Fruit fly (Drosophila melanogaster) whole organism, adult: ENCODE measurements around the gene CG9609.
A peak's percentile ranks its signal among the peaks of the same experiment; 100 is the strongest.

ENCODE experiments used
- CG11617 ChIP-seq: fragments of 200-800 bp; sonication (Bioruptor generic); optimal IDR thresholded peaks from 2 replicates; lab custom pipeline; 2017; ENCODE audit warnings: mild to moderate bottlenecking, missing biosample characterization, missing genetic modification reagents, missing genetic modification characterization
- CG12768 ChIP-seq: fragments of 200-800 bp; sonication (Bioruptor generic); optimal IDR thresholded peaks from 2 replicates; lab custom pipeline; 2017; ENCODE audit warnings: missing biosample characterization, missing genetic modification characterization, mild to moderate bottlenecking, moderate library complexity, missing genetic modification reagents
- CG14711 ChIP-seq: fragments of 200-800 bp; sonication (Bioruptor generic); optimal IDR thresholded peaks from 2 replicates; lab custom pipeline; 2018; ENCODE audit warnings: missing biosample characterization, mild to moderate bottlenecking, missing genetic modification characterization, moderate library complexity
- CG1620 ChIP-seq: fragments of 200-800 bp; sonication (Bioruptor generic); optimal IDR thresholded peaks from 2 replicates; lab custom pipeline; 2016; ENCODE audit warnings: missing biosample characterization, missing genetic modification characterization
- CG33017 ChIP-seq: fragments of 200-800 bp; sonication (Bioruptor generic); optimal IDR thresholded peaks from 2 replicates; lab custom pipeline; 2018; ENCODE audit warnings: missing biosample characterization, mild to moderate bottlenecking, missing genetic modification characterization, moderate library complexity
- CG5204 ChIP-seq: fragments of 200-800 bp; sonication (Bioruptor generic); optimal IDR thresholded peaks from 2 replicates; lab custom pipeline; 2016; ENCODE audit warnings: missing biosample characterization, missing genetic modification characterization
- CG7045 ChIP-seq: fragments of 200-800 bp; sonication (Bioruptor generic); optimal IDR thresholded peaks from 2 replicates; lab custom pipeline; 2017; ENCODE audit warnings: missing biosample characterization, mild to moderate bottlenecking, missing genetic modification characterization
- CG7101 ChIP-seq: fragments of 200-800 bp; sonication (Bioruptor generic); optimal IDR thresholded peaks from 2 replicates; lab custom pipeline; 2018; ENCODE audit warnings: missing biosample characterization, mild to moderate bottlenecking, missing genetic modification characterization, moderate library complexity
- Clk ChIP-seq: fragments of 200-800 bp; sonication (Bioruptor generic); optimal IDR thresholded peaks from 2 replicates; lab custom pipeline; 2017; ENCODE audit warnings: missing biosample characterization, missing genetic modification characterization
- Crg-1 ChIP-seq: fragments of 200-800 bp; sonication (Bioruptor generic); optimal IDR thresholded peaks from 2 replicates; lab custom pipeline; 2016; ENCODE audit warnings: missing biosample characterization, missing genetic modification characterization
- Hr96 ChIP-seq: fragments of 200-800 bp; sonication (Bioruptor generic); optimal IDR thresholded peaks from 2 replicates; lab custom pipeline; 2016; ENCODE audit warnings: missing biosample characterization, missing genetic modification characterization
- Mnt ChIP-seq: fragments of 200-800 bp; sonication (Bioruptor generic); optimal IDR thresholded peaks from 2 replicates; lab custom pipeline; 2016; ENCODE audit warnings: missing biosample characterization, mild to moderate bottlenecking, missing genetic modification characterization
- bab1 ChIP-seq: fragments of 200-800 bp; sonication (Bioruptor generic); optimal IDR thresholded peaks from 3 replicates; lab custom pipeline; 2019; ENCODE audit warnings: missing biosample characterization, mild to moderate bottlenecking, missing genetic modification characterization, moderate library complexity
- cic ChIP-seq: fragments of 200-800 bp; sonication (Bioruptor generic); optimal IDR thresholded peaks from 2 replicates; lab custom pipeline; 2017; ENCODE audit warnings: missing biosample characterization, mild to moderate bottlenecking, missing genetic modification characterization, moderate library complexity
- cnc ChIP-seq, 2 experiments: fragments of >200 bp; optimal IDR thresholded peaks; 2 replicates each; lab custom pipeline; 2017
- kay ChIP-seq: fragments of 200-800 bp; sonication (Bioruptor generic); peaks from one replicate; lab custom pipeline; 2016; ENCODE audit warnings: missing biosample characterization, missing genetic modification characterization, borderline replicate concordance
- ovo ChIP-seq: fragments of 200-800 bp; sonication (Bioruptor generic); optimal IDR thresholded peaks from 2 replicates; lab custom pipeline; 2016; ENCODE audit warnings: missing biosample characterization, missing genetic modification characterization
- pad ChIP-seq: fragments of 200-800 bp; sonication (Bioruptor generic); optimal IDR thresholded peaks from 3 replicates; lab custom pipeline; 2017; ENCODE audit warnings: missing biosample characterization, missing genetic modification characterization, mild to moderate bottlenecking, moderate library complexity, missing genetic modification reagents
- tj ChIP-seq: fragments of 200-800 bp; sonication (Bioruptor generic); optimal IDR thresholded peaks from 3 replicates; lab custom pipeline; 2017; ENCODE audit warnings: missing biosample characterization, mild to moderate bottlenecking, missing genetic modification characterization, moderate library complexity
- toe ChIP-seq: fragments of 200-800 bp; sonication (Bioruptor generic); optimal IDR thresholded peaks from 2 replicates; lab custom pipeline; 2016; ENCODE audit warnings: missing biosample characterization, missing genetic modification characterization

Gene CG9609

DNA sequence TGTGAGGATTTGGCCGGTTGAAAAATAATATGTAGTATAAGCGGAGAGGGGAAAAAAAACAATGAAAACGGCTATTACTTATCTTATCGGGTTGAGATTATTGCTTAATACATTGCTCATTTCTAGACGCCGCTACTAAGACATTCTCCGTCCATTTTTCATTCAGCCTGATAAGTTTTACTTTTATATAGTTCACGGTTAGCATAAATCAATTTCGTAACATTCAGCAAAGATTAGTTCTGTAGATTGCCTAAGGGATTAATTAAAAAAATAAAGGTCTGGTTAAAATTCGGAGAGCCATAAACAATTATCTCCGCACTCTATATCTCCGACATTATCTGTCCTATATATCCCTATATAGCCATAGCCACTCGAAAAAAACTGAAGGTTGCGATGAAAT is 39.3 kb downstream of the CG9609 start:
- TF ChIP-seq CG33017 (tag; lab: Kevin White, UChicago): no peak
- TF ChIP-seq cnc (optimal IDR thresholded peaks at IDR 0.05; lab: Kevin White, UChicago): no peak
- TF ChIP-seq ovo: no peak
- no peak for TF ChIP-seq CG5204 (GFP tag; lab: Kevin White, UChicago)
- no peak for TF ChIP-seq kay
- TF ChIP-seq CG14711 (tag; lab: Kevin White, UChicago): no peak
- TF ChIP-seq CG1620 (GFP tag; lab: Kevin White, UChicago): no peak
- TF ChIP-seq Clk (GFP tag; lab: Kevin White, UChicago): no peak
- TF ChIP-seq Crg-1 (GFP tag; lab: Kevin White, UChicago): no peak
- TF ChIP-seq CG11617: no peak
- TF ChIP-seq toe (GFP tag; lab: Kevin White, UChicago): no peak
- no peak for TF ChIP-seq bab1

DNA sequence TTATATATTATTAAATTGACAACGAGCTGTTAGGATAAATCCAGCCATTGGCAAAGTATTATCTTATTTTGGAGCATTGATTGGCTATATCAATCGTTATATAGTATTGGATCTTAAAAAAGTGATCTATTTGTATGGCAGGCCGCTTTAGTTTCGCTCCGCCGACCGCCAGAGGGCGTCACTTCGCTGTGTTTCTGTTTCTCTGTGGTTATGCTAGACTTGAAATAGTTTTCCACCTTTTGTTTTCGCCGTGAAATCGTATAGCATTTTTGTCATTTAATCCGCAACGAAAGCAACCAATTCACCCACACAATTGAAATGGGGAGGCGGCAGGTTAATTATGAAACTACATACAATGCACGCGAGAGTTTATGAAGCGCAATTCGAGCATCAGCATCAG is 40.0 kb downstream of the CG9609 start:
- TF ChIP-seq Crg-1 (GFP tag; lab: Kevin White, UChicago): no peak
- no peak for TF ChIP-seq cnc (optimal IDR thresholded peaks at IDR 0.05; lab: Kevin White, UChicago)
- peak; percentile 20 for TF ChIP-seq bab1
- TF ChIP-seq kay: peak; percentile 50

DNA sequence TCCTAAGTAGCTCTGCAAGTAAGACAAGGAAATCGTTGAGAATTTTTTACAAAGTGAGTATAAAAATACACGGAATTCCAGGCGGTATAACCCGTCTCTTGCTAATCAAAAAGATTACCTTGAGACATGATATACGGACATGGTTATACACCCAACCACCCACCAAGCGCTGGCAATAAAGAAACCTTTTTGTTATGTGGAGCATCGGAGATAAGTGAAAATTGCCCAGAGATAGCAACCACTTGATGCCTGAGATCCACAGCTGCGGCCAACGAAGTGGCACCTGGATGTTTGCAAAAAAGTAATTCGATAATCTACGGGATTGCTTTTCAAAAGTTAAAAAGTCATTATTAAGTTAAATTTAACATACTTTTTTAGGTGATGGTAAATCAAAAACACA is 40.9 kb downstream of the CG9609 start:
- TF ChIP-seq CG5204 (GFP tag; lab: Kevin White, UChicago) (no peak), tj (no peak), CG14711 (tag; lab: Kevin White, UChicago) (no peak), Mnt (GFP tag; lab: Kevin White, UChicago) (no peak), CG7101 (no peak)

DNA sequence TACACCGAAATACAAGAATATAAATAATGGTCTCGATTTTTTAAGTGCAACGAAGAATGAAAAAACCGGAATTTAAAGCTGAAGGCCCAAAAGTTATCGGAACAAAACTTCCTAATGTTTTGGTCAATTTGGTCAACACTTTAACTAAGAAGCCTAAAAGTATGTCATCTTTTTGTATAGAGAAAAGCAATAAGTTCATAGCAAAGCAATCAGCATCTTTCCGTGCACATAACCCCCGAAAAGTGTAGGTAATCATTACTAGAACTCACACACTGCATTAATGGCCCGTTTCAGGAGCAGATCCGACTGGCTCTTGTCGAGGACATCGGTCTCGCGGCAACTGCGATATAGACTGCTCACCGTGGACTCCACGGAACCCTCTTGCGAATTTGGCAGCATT is 42.5 kb downstream of the CG9609 start:
- no peak for TF ChIP-seq CG11617

DNA sequence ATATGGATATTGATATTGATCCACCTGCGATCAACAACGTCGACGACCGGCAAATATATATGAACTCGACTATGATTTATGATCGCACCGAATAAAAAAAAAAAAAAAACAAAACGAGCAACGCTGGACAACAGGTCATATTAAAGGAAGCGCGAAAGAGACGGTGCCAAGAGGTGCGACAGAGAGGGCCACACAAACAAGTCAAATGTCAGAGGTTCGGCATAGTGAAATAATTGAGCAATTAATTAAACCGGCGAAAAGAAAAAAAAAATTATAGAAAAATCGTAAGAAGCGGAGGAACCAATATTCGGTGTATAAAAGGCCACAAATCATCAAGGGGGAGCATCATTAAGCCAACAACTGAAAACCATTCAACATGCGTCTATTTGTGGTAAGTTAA is 44.3 kb downstream of the CG9609 start, which contains the start of gene Twdlalpha:
Twdlalpha (plus strand) TSS at position 301 of the 400 bp plus-strand sequence.
- no peak for TF ChIP-seq pad (GFP tag; lab: Kevin White, UChicago)
- no peak for TF ChIP-seq bab1
- TF ChIP-seq tj: no peak
- no peak for TF ChIP-seq CG5204 (GFP tag; lab: Kevin White, UChicago)
- TF ChIP-seq cnc (optimal IDR thresholded peaks at IDR 0.05; lab: Kevin White, UChicago): no peak
- no peak for TF ChIP-seq toe (GFP tag; lab: Kevin White, UChicago)
- no peak for TF ChIP-seq CG14711 (tag; lab: Kevin White, UChicago)
- TF ChIP-seq CG7101: no peak
- no peak for TF ChIP-seq CG11617
- TF ChIP-seq CG1620 (GFP tag; lab: Kevin White, UChicago): no peak
- no peak for TF ChIP-seq Mnt (GFP tag; lab: Kevin White, UChicago)
- TF ChIP-seq CG12768 (GFP tag; lab: Kevin White, UChicago): no peak
- TF ChIP-seq CG7045 (GFP tag; lab: Kevin White, UChicago): no peak
- no peak for TF ChIP-seq kay
- TF ChIP-seq Crg-1 (GFP tag; lab: Kevin White, UChicago): no peak
- no peak for TF ChIP-seq Hr96 (GFP tag; lab: Kevin White, UChicago)

DNA sequence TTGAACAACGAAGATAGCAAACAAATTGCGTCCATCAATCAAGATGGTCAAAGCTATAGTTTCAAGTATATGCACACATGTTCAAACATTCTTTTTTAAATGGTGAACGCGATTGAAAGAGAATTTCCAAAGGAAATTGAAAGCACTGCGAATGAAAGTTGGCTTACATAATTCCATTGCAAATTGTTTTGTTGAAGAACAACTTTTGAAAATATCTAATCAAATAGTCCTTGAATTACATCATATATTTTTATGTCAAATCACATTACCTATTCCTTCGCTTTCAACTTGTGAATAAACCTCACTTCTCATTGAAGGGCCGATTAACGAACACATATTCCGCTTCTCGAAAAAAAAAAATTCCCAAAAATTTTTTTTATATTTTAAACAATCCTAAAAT is 46.2 kb downstream of the CG9609 start, which contains the start of gene CG32568:
CG32568 (plus strand) TSS at position 301 of the 400 bp plus-strand sequence.
- TF ChIP-seq CG7045 (GFP tag; lab: Kevin White, UChicago) (no peak), Clk (GFP tag; lab: Kevin White, UChicago) (no peak), Hr96 (GFP tag; lab: Kevin White, UChicago) (no peak), CG7101 (no peak)

DNA sequence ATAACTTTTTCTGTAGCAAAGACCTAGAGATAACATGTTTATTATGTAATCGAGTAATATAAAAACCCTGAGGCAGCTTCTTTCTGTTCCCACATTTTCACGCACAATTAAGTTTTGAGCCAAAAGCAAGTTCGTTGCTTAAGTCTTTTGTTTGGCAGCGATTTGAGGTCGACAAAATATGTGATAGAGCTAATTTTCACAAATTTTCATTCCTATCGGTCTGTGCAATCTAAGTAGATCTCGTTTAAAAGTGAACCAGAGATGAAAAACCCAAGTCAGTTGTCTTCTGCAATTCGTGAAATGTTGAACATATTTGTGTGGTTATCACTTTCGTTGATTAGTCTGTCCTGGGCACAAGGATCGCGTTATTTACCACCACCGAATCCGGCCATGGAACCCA is 48.9 kb downstream of the CG9609 start, which contains the start of gene TwdlZ:
TwdlZ (plus strand) TSS at position 301 of the 400 bp plus-strand sequence.
- TF ChIP-seq pad (GFP tag; lab: Kevin White, UChicago) (no peak), CG12768 (GFP tag; lab: Kevin White, UChicago) (no peak), cnc (optimal IDR thresholded peaks at IDR 0.05; lab: Kevin White, UChicago) (no peak), CG14711 (tag; lab: Kevin White, UChicago) (no peak), CG1620 (GFP tag; lab: Kevin White, UChicago) (no peak), Hr96 (GFP tag; lab: Kevin White, UChicago) (no peak), Mnt (GFP tag; lab: Kevin White, UChicago) (no peak), toe (GFP tag; lab: Kevin White, UChicago) (no peak), CG33017 (tag; lab: Kevin White, UChicago) (no peak), CG11617 (no peak), Clk (GFP tag; lab: Kevin White, UChicago) (no peak), kay (no peak), ovo (no peak), bab1 (no peak)

DNA sequence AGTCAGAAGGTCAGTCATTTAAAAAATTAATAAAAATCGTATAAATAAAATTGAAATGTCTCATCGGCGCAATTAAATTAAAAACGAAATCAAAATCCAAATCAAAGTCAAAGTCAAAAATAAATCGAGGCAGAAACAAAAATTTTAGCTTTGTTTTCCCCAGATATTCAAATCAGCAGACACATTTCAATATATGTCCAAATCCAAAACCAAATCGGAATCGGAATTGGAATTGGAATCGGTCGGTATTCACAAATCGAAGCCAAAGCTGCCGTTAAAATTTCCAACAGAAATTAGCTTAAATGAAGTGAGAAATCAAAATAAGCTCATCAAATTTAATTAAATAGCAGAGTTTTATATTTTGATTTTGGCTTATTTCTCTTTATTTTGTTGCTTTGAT is 50.6 kb downstream of the CG9609 start:
- TF ChIP-seq CG12768 (GFP tag; lab: Kevin White, UChicago) (no peak), CG33017 (tag; lab: Kevin White, UChicago) (no peak), CG5204 (GFP tag; lab: Kevin White, UChicago) (no peak), CG14711 (tag; lab: Kevin White, UChicago) (no peak), Mnt (GFP tag; lab: Kevin White, UChicago) (no peak), Clk (GFP tag; lab: Kevin White, UChicago) (no peak), ovo (no peak), cnc (optimal IDR thresholded peaks at IDR 0.05; lab: Kevin White, UChicago) (no peak), toe (GFP tag; lab: Kevin White, UChicago) (no peak), CG11617 (no peak), CG7045 (GFP tag; lab: Kevin White, UChicago) (no peak), bab1 (no peak), Crg-1 (GFP tag; lab: Kevin White, UChicago) (no peak), pad (GFP tag; lab: Kevin White, UChicago) (no peak), kay (no peak), CG1620 (GFP tag; lab: Kevin White, UChicago) (no peak), cic (GFP tag; lab: Kevin White, UChicago) (no peak), CG7101 (no peak), Hr96 (GFP tag; lab: Kevin White, UChicago) (no peak)
